Fruit fly (Drosophila melanogaster) whole organism, embryonic: ENCODE results near the gene CG1440.

Experiments
- Ada2b ChIP-seq: fragments of 200-800 bp; sonication (Bioruptor generic); IDR thresholded peaks from 2 replicates; pipeline ENCODE4 v1.3.6; 2022; ENCODE audit warnings: missing biosample characterization, missing genetic modification characterization
- B-H2 ChIP-seq: fragments of 200-800 bp; sonication (Bioruptor generic); optimal IDR thresholded peaks from 2 replicates; lab custom pipeline; 2018; ENCODE audit warnings: missing biosample characterization, mild to moderate bottlenecking, missing genetic modification characterization
- C15 ChIP-seq: fragments of 200-800 bp; sonication (Bioruptor generic); IDR thresholded peaks from 3 replicates; pipeline ENCODE4 v1.3.6; 2022; ENCODE audit warnings: missing biosample characterization, missing genetic modification characterization
- CG10366 ChIP-seq: fragments of 200-800 bp; sonication (Bioruptor generic); IDR thresholded peaks from 2 replicates; pipeline ENCODE4 v1.3.6; 2022; ENCODE audit warnings: missing biosample characterization, missing genetic modification characterization
- CG10959 ChIP-seq: fragments of 200-800 bp; sonication (Bioruptor generic); IDR thresholded peaks from 2 replicates; pipeline ENCODE4 v1.3.6; 2022; ENCODE audit warnings: missing biosample characterization, missing genetic modification characterization
- CG11504 ChIP-seq: fragments of 200-800 bp; sonication (Bioruptor generic); optimal IDR thresholded peaks from 3 replicates; lab custom pipeline; 2019; ENCODE audit warnings: missing biosample characterization, mild to moderate bottlenecking, missing genetic modification characterization, moderate library complexity
- CG13287 ChIP-seq: fragments of 200-800 bp; sonication (Bioruptor generic); IDR thresholded peaks from 2 replicates; pipeline ENCODE4 v1.3.6; 2022; ENCODE audit warnings: missing biosample characterization, missing genetic modification characterization; ENCODE audit not compliant: partially characterized antibody
- CG14050 ChIP-seq: fragments of 200-800 bp; sonication (Bioruptor generic); IDR thresholded peaks from 3 replicates; pipeline ENCODE4 v1.3.6; 2022; ENCODE audit warnings: missing biosample characterization, missing genetic modification characterization
- CG15011 ChIP-seq: fragments of 200-800 bp; sonication (Bioruptor generic); optimal IDR thresholded peaks from 3 replicates; lab custom pipeline; 2018; ENCODE audit warnings: missing biosample characterization, mild to moderate bottlenecking, missing genetic modification characterization
- CG15269 ChIP-seq: fragments of 200-800 bp; sonication (Bioruptor generic); optimal IDR thresholded peaks from 2 replicates; lab custom pipeline; 2018; ENCODE audit warnings: missing biosample characterization, mild to moderate bottlenecking, missing genetic modification characterization, moderate library complexity
- CG15601 ChIP-seq: fragments of 200-800 bp; sonication (Bioruptor generic); optimal IDR thresholded peaks from 3 replicates; lab custom pipeline; 2019; ENCODE audit warnings: missing biosample characterization, mild to moderate bottlenecking, missing genetic modification characterization, moderate library complexity
- CG17359 ChIP-seq: fragments of 200-800 bp; sonication (Bioruptor generic); optimal IDR thresholded peaks from 3 replicates; lab custom pipeline; 2018; ENCODE audit warnings: missing biosample characterization, mild to moderate bottlenecking, missing genetic modification characterization, moderate library complexity
- CG17912 ChIP-seq: fragments of 200-800 bp; sonication (Bioruptor generic); optimal IDR thresholded peaks from 2 replicates; lab custom pipeline; 2018; ENCODE audit warnings: missing biosample characterization, mild to moderate bottlenecking, missing genetic modification characterization
- CG2129 ChIP-seq: fragments of 200-800 bp; sonication (Bioruptor generic); IDR thresholded peaks from 2 replicates; pipeline ENCODE4 v1.3.6; 2022; ENCODE audit warnings: missing biosample characterization, missing genetic modification characterization; ENCODE audit not compliant: partially characterized antibody
- CG2678 ChIP-seq: fragments of 200-800 bp; sonication (Bioruptor generic); optimal IDR thresholded peaks from 3 replicates; lab custom pipeline; 2019; ENCODE audit warnings: missing biosample characterization, mild to moderate bottlenecking, missing genetic modification characterization, moderate library complexity
- CG30431 ChIP-seq: fragments of 200-800 bp; sonication (Bioruptor generic); optimal IDR thresholded peaks from 2 replicates; lab custom pipeline; 2017; ENCODE audit warnings: missing biosample characterization, missing genetic modification characterization
- CG3065 ChIP-seq: fragments of 200-800 bp; sonication (Bioruptor generic); optimal IDR thresholded peaks from 2 replicates; lab custom pipeline; 2016; ENCODE audit warnings: missing biosample characterization, missing genetic modification characterization
- CG31441 ChIP-seq: fragments of 200-800 bp; sonication (Bioruptor generic); IDR thresholded peaks from 2 replicates; pipeline ENCODE4 v1.3.6; 2022; ENCODE audit warnings: missing biosample characterization, missing genetic modification characterization
- CG8359 ChIP-seq: fragments of 200-800 bp; sonication (Bioruptor generic); optimal IDR thresholded peaks from 2 replicates; lab custom pipeline; 2017; ENCODE audit warnings: missing biosample characterization, mild to moderate bottlenecking, missing genetic modification characterization, borderline replicate concordance
- CG8765 ChIP-seq: fragments of 200-800 bp; sonication (Bioruptor generic); IDR thresholded peaks from 2 replicates; pipeline ENCODE4 v1.3.6; 2022; ENCODE audit warnings: missing biosample characterization, missing genetic modification characterization
- CrebB ChIP-seq: fragments of 200-800 bp; sonication (Bioruptor generic); optimal IDR thresholded peaks from 3 replicates; lab custom pipeline; 2018; ENCODE audit warnings: missing biosample characterization, mild to moderate bottlenecking, missing genetic modification characterization
- Eip74EF ChIP-seq, 2 experiments: fragments of 200-800 bp in 1 of 2; fragments of >200 bp in 1 of 2; sonication (Bioruptor generic) in 1 of 2; optimal IDR thresholded peaks; 2 replicates each; lab custom pipeline; 2017 to 2019; ENCODE audit warnings: missing biosample characterization in 2 of 2, missing genetic modification characterization in 2 of 2, mild to moderate bottlenecking in 1 of 2, moderate library complexity in 1 of 2
- Elba2 ChIP-seq: fragments of 200-800 bp; sonication (Bioruptor generic); optimal IDR thresholded peaks from 3 replicates; lab custom pipeline; 2016; ENCODE audit warnings: missing biosample characterization, missing genetic modification characterization
- Fer1 ChIP-seq: fragments of 200-800 bp; sonication (Bioruptor generic); optimal IDR thresholded peaks from 2 replicates; lab custom pipeline; 2017; ENCODE audit warnings: missing biosample characterization, mild to moderate bottlenecking, missing genetic modification characterization
- H2.0 ChIP-seq: fragments of 200-800 bp; sonication (Bioruptor generic); IDR thresholded peaks from 2 replicates; pipeline ENCODE4 v1.3.6; 2022; ENCODE audit warnings: missing biosample characterization, missing genetic modification characterization
- Hey ChIP-seq: fragments of 200-800 bp; sonication (Bioruptor generic); optimal IDR thresholded peaks from 3 replicates; lab custom pipeline; 2018; ENCODE audit warnings: missing biosample characterization, mild to moderate bottlenecking, missing genetic modification characterization
- Hr51 ChIP-seq, 2 experiments: fragments of 200-800 bp; sonication (Bioruptor generic); optimal IDR thresholded peaks; 2 replicates in 1 of 2; 3 replicates in 1 of 2; lab custom pipeline; 2016 to 2018; ENCODE audit warnings: missing biosample characterization in 2 of 2, missing genetic modification characterization in 2 of 2, mild to moderate bottlenecking in 1 of 2, moderate library complexity in 1 of 2
- Myb ChIP-seq: fragments of 200-800 bp; sonication (Bioruptor generic); optimal IDR thresholded peaks from 2 replicates; lab custom pipeline; 2016; ENCODE audit warnings: missing biosample characterization, missing genetic modification characterization
- Nf-YB ChIP-seq: fragments of 200-800 bp; sonication (Bioruptor generic); optimal IDR thresholded peaks from 3 replicates; lab custom pipeline; 2019; ENCODE audit warnings: missing biosample characterization, mild to moderate bottlenecking, missing genetic modification characterization, moderate library complexity
- Rfx ChIP-seq: fragments of 200-800 bp; sonication (Bioruptor generic); IDR thresholded peaks from 2 replicates; pipeline ENCODE4 v1.3.6; 2022; ENCODE audit warnings: missing biosample characterization, missing genetic modification characterization
- Side ChIP-seq: fragments of 200-800 bp; sonication (Bioruptor generic); optimal IDR thresholded peaks from 2 replicates; lab custom pipeline; 2016; ENCODE audit warnings: missing biosample characterization, missing genetic modification characterization
- amos ChIP-seq: fragments of 200-800 bp; sonication (Bioruptor generic); IDR thresholded peaks from 2 replicates; pipeline ENCODE4 v1.3.6; 2022; ENCODE audit warnings: missing biosample characterization, missing genetic modification characterization; ENCODE audit not compliant: partially characterized antibody
- bigmax ChIP-seq: fragments of 200-800 bp; sonication (Bioruptor generic); optimal IDR thresholded peaks from 2 replicates; lab custom pipeline; 2018; ENCODE audit warnings: missing biosample characterization, mild to moderate bottlenecking, missing genetic modification characterization
- cad ChIP-seq: fragments of >200 bp; optimal IDR thresholded peaks from 2 replicates; lab custom pipeline; 2017; ENCODE audit warnings: missing biosample characterization, missing genetic modification characterization
- chm ChIP-seq: fragments of 200-800 bp; sonication (Bioruptor generic); IDR thresholded peaks from 2 replicates; pipeline ENCODE4 v1.3.6; 2022; ENCODE audit warnings: missing biosample characterization, missing genetic modification characterization
- crol ChIP-seq: fragments of 200-800 bp; sonication (Bioruptor generic); IDR thresholded peaks from 2 replicates; pipeline ENCODE4 v1.3.6; 2022; ENCODE audit warnings: missing biosample characterization, missing genetic modification characterization
- dm ChIP-seq: fragments of 200-800 bp; sonication (Bioruptor generic); optimal IDR thresholded peaks from 3 replicates; lab custom pipeline; 2016; ENCODE audit warnings: missing biosample characterization, missing genetic modification characterization
- ewg ChIP-seq: fragments of 200-800 bp; sonication (Bioruptor generic); optimal IDR thresholded peaks from 3 replicates; lab custom pipeline; 2017; ENCODE audit warnings: mild to moderate bottlenecking, missing biosample characterization, missing genetic modification reagents, missing genetic modification characterization
- hb ChIP-seq: fragments of 200-800 bp; sonication (Bioruptor generic); IDR thresholded peaks from 3 replicates; pipeline ENCODE4 v1.3.6; 2022; ENCODE audit warnings: missing biosample characterization, missing genetic modification characterization; ENCODE audit not compliant: partially characterized antibody
- mld ChIP-seq: fragments of 200-800 bp; sonication (Bioruptor generic); IDR thresholded peaks from 3 replicates; pipeline ENCODE4 v1.3.6; 2022; ENCODE audit warnings: missing biosample characterization, missing genetic modification characterization; ENCODE audit not compliant: partially characterized antibody
- phol ChIP-seq: fragments of 200-800 bp; sonication (Bioruptor generic); optimal IDR thresholded peaks from 3 replicates; lab custom pipeline; 2018; ENCODE audit warnings: missing biosample characterization, mild to moderate bottlenecking, missing genetic modification characterization, moderate library complexity
- prd ChIP-seq, 3 experiments: fragments of >200 bp in 2 of 3; fragments of 200-800 bp in 1 of 3; sonication (Bioruptor generic) in 1 of 3; optimal IDR thresholded peaks in 2 of 3; IDR thresholded peaks in 1 of 3; 2 replicates in 2 of 3; 3 replicates in 1 of 3; pipeline versions ENCODE4 v1.3.6 to Lab custom; 2017 to 2022; ENCODE audit warnings: missing biosample characterization in 1 of 3, missing genetic modification characterization in 1 of 3
- rib ChIP-seq: fragments of 200-800 bp; sonication (Bioruptor generic); IDR thresholded peaks from 2 replicates; pipeline ENCODE4 v1.3.6; 2022; ENCODE audit warnings: missing biosample characterization, missing genetic modification characterization
- sens-2 ChIP-seq: fragments of 200-800 bp; sonication (Bioruptor generic); IDR thresholded peaks from 2 replicates; pipeline ENCODE4 v1.3.6; 2022; ENCODE audit warnings: missing biosample characterization, missing genetic modification characterization
- shn ChIP-seq: fragments of 200-800 bp; sonication (Bioruptor generic); optimal IDR thresholded peaks from 3 replicates; lab custom pipeline; 2016; ENCODE audit warnings: missing biosample characterization, missing genetic modification characterization
- tup ChIP-seq: fragments of 200-800 bp; sonication (Bioruptor generic); optimal IDR thresholded peaks from 2 replicates; lab custom pipeline; 2016; ENCODE audit warnings: missing biosample characterization, mild to moderate bottlenecking, missing genetic modification characterization, moderate library complexity
- unc-4 ChIP-seq: fragments of 200-800 bp; sonication (Bioruptor generic); IDR thresholded peaks from 2 replicates; pipeline ENCODE4 v1.3.6; 2022; ENCODE audit warnings: missing biosample characterization, missing genetic modification characterization; ENCODE audit not compliant: partially characterized antibody
- unpg ChIP-seq: fragments of 200-800 bp; sonication (Bioruptor generic); optimal IDR thresholded peaks from 3 replicates; lab custom pipeline; 2018; ENCODE audit warnings: missing biosample characterization, mild to moderate bottlenecking, missing genetic modification characterization, moderate library complexity
- usp ChIP-seq: fragments of >200 bp; optimal IDR thresholded peaks from 2 replicates; lab custom pipeline; 2017; ENCODE audit warnings: missing biosample characterization, missing genetic modification characterization

Gene CG1440

dm6 chrX:8455019-8455555, 18.2 kb downstream of the CG1440 start, which contains the start of gene org-1 (continued):
- TF ChIP-seq cad (GFP tag; lab: Kevin White, UChicago) (no peak), chm (GFP tag; lab: Robert Waterston, UW) (peak; percentile 99), usp (no peak), Eip74EF (GFP tag; optimal IDR thresholded peaks at IDR 0.05; lab: Kevin White, UChicago) (peak in 1 of 2 experiments; percentile 88), CrebB (tag; lab: Kevin White, UChicago) (peak; percentile 90), CG10366 (peak; percentile 98), Rfx (GFP tag; lab: Robert Waterston, UW) (peak; percentile 97), CG31441 (GFP tag; lab: Robert Waterston, UW) (peak; percentile 86), Elba2 (GFP tag; lab: Kevin White, UChicago) (peak; percentile 21), CG13287 (GFP tag; lab: Robert Waterston, UW) (no peak), CG15011 (GFP tag; lab: Kevin White, UChicago) (peak; percentile 86), phol (tag; lab: Kevin White, UChicago) (peak; percentile 96), CG17359 (tag; lab: Kevin White, UChicago) (peak; percentile 96), CG17912 (peak; percentile 76), ewg (GFP tag; lab: Kevin White, UChicago) (peak; percentile 88), hb (GFP tag; lab: Robert Waterston, UW) (no peak), CG15269 (tag; lab: Kevin White, UChicago) (peak; percentile 95), B-H2 (GFP tag; lab: Kevin White, UChicago) (peak; percentile 84), Fer1 (GFP tag; lab: Kevin White, UChicago) (peak; percentile 87), CG10959 (GFP tag; lab: Robert Waterston, UW) (peak; percentile 99), CG11504 (tag; lab: Kevin White, UChicago) (peak; percentile 94), CG2678 (tag; lab: Kevin White, UChicago) (peak; percentile 95), C15 (GFP tag; lab: Robert Waterston, UW) (peak; percentile 95), unc-4 (no peak), sens-2 (GFP tag; lab: Robert Waterston, UW) (peak; percentile 97), rib (GFP tag; lab: Robert Waterston, UW) (peak; percentile 92), CG30431 (GFP tag; lab: Kevin White, UChicago) (peak; percentile 95), Hey (tag; lab: Kevin White, UChicago) (peak; percentile 75), CG14050 (peak; percentile 95), Myb (GFP tag; lab: Kevin White, UChicago) (peak; percentile 60), CG3065 (GFP tag; lab: Kevin White, UChicago) (peak; percentile 89), mld (GFP tag; lab: Robert Waterston, UW) (no peak), amos (GFP tag; lab: Robert Waterston, UW) (no peak), unpg (peak; percentile 97), CG2129 (GFP tag; lab: Robert Waterston, UW) (no peak), Nf-YB (GFP tag; lab: Kevin White, UChicago) (peak; percentile 97), tup (GFP tag; lab: Kevin White, UChicago) (peak; percentile 81), prd (optimal IDR thresholded peaks at IDR 0.05; lab: Kevin White, UChicago) (no peak), prd (GFP tag; IDR thresholded peaks at IDR 0.05; lab: Robert Waterston, UW) (peak; percentile 99), CG8359 (GFP tag; lab: Kevin White, UChicago) (peak; percentile 88), Side (GFP tag; lab: Kevin White, UChicago) (peak; percentile 67), H2.0 (GFP tag; lab: Robert Waterston, UW) (peak; percentile 98), Ada2b (peak; percentile 98), CG8765 (peak; percentile 96), crol (GFP tag; lab: Robert Waterston, UW) (peak; percentile 91), bigmax (peak; percentile 25), dm (GFP tag; lab: Kevin White, UChicago) (peak; percentile 76), CG15601 (tag; lab: Kevin White, UChicago) (peak; percentile 94), shn (GFP tag; lab: Kevin White, UChicago) (peak; percentile 62), Hr51 (GFP tag; optimal IDR thresholded peaks at IDR 0.05; lab: Kevin White, UChicago) (peak; percentile 79 to 92)
